Fruit fly (Drosophila melanogaster): Measurements from ENCODE around the gene CG43220.

The CG43220 gene

dm6 chr2L:17480943-17481580 is 5.3 kb upstream of the CG43220 start, which contains the start of the genes fws and Lamtor3 (continued):
- TF ChIP-seq CG10979 (tag; optimal IDR thresholded peaks at IDR 0.05) = peak; percentile 96
- peak; percentile 99 for TF ChIP-seq CG3847 (GFP tag; IDR thresholded peaks at IDR 0.05)
- peak; percentile 87 for TF ChIP-seq CG12104 (GFP tag; optimal IDR thresholded peaks at IDR 0.05)
- peak; percentile 73 for TF ChIP-seq gro (GFP tag; optimal IDR thresholded peaks at IDR 0.05)
- peak; percentile 93 for TF ChIP-seq CG18011 (GFP tag; optimal IDR thresholded peaks at IDR 0.05)
- peak in 1 of 2 experiments; percentile 38 for TF ChIP-seq tll (GFP tag; optimal IDR thresholded peaks at IDR 0.05)
- TF ChIP-seq prd (optimal IDR thresholded peaks at IDR 0.05) = no peak
- peak; percentile 100 for TF ChIP-seq prd (GFP tag; IDR thresholded peaks at IDR 0.05)
- peak; percentile 97 for TF ChIP-seq dimm (GFP tag; IDR thresholded peaks at IDR 0.05)
- peak; percentile 39 for TF ChIP-seq ERR (GFP tag; optimal IDR thresholded peaks at IDR 0.05)
- TF ChIP-seq CG10543 (GFP tag; optimal IDR thresholded peaks at IDR 0.05) = no peak
- peak; percentile 30 for TF ChIP-seq btn (GFP tag; optimal IDR thresholded peaks at IDR 0.05)
- peak; percentile 85 for TF ChIP-seq slp2 (GFP tag; optimal IDR thresholded peaks at IDR 0.05)
- peak; percentile 88 for TF ChIP-seq CG8281 (tag; optimal IDR thresholded peaks at IDR 0.05)
- no peak for TF ChIP-seq amos (GFP tag; IDR thresholded peaks at IDR 0.05; ENCODE audit: partially characterized antibody)
- TF ChIP-seq CG17361 (GFP tag; IDR thresholded peaks at IDR 0.05) = peak; percentile 98
- peak; percentile 92 for TF ChIP-seq CG3065 (GFP tag; optimal IDR thresholded peaks at IDR 0.05)
- TF ChIP-seq Sry-β (GFP tag; optimal IDR thresholded peaks at IDR 0.05) = peak; percentile 63
- no peak; the same call in 1 of the 2 replicates for TF ChIP-seq tna (GFP tag; IDR thresholded peaks at IDR 0.05; ENCODE audit: partially characterized antibody)
- TF ChIP-seq twi (tag; optimal IDR thresholded peaks at IDR 0.05) = peak; percentile 92
- TF ChIP-seq CG7839 (tag; optimal IDR thresholded peaks at IDR 0.05) = peak; percentile 99
- no peak for TF ChIP-seq grn (GFP tag; optimal IDR thresholded peaks at IDR 0.05)
- TF ChIP-seq Bteb2 (GFP tag; optimal IDR thresholded peaks at IDR 0.05) = peak; percentile 90
- peak; percentile 49 to 77 for TF ChIP-seq chif (GFP tag; optimal IDR thresholded peaks at IDR 0.05)
- TF ChIP-seq CTCF (GFP tag; optimal IDR thresholded peaks at IDR 0.05) = peak; percentile 64
- TF ChIP-seq hbn (GFP tag; IDR thresholded peaks at IDR 0.05; ENCODE audit: partially characterized antibody) = peak; percentile 27; the same call in 1 of the 2 replicates
- no peak for TF ChIP-seq h (optimal IDR thresholded peaks at IDR 0.05)
- TF ChIP-seq Trl (optimal IDR thresholded peaks at IDR 0.05) = no peak
- peak; percentile 77 for TF ChIP-seq Trl (GFP tag; optimal IDR thresholded peaks at IDR 0.05)
- peak; percentile 29 for TF ChIP-seq Kr (GFP tag; optimal IDR thresholded peaks at IDR 0.05)
- peak; percentile 81 for TF ChIP-seq nom (GFP tag; optimal IDR thresholded peaks at IDR 0.05)
- peak; percentile 98 for TF ChIP-seq klu (GFP tag; IDR thresholded peaks at IDR 0.05)
- TF ChIP-seq NC2β (GFP tag; optimal IDR thresholded peaks at IDR 0.05) = peak; percentile 74
- TF ChIP-seq fu2 (GFP tag; optimal IDR thresholded peaks at IDR 0.05) = peak; percentile 87
- TF ChIP-seq CG7745 (tag; optimal IDR thresholded peaks at IDR 0.05) = peak; percentile 52
- peak; percentile 69 for TF ChIP-seq wek (GFP tag; optimal IDR thresholded peaks at IDR 0.05)
- peak; percentile 99 for TF ChIP-seq CG4404 (GFP tag; IDR thresholded peaks at IDR 0.05)
- TF ChIP-seq CG1529 (GFP tag; optimal IDR thresholded peaks at IDR 0.05) = peak; percentile 97
- TF ChIP-seq fd64A (GFP tag; optimal IDR thresholded peaks at IDR 0.05) = peak; percentile 93
- peak; percentile 98 for TF ChIP-seq lbe (GFP tag; optimal IDR thresholded peaks at IDR 0.05)
- no peak for TF ChIP-seq Sin3A (optimal IDR thresholded peaks at IDR 0.05)
- peak; percentile 95 for TF ChIP-seq MTF-1 (GFP tag; optimal IDR thresholded peaks at IDR 0.05; ENCODE audit: borderline replicate concordance)
- peak; percentile 84 for TF ChIP-seq ash1 (GFP tag; optimal IDR thresholded peaks at IDR 0.05)
- peak in 1 of 2 experiments; percentile 95 for TF ChIP-seq Eip74EF (GFP tag; optimal IDR thresholded peaks at IDR 0.05)
- TF ChIP-seq CG16815 (GFP tag; optimal IDR thresholded peaks at IDR 0.05) = peak; percentile 98
- TF ChIP-seq CHES-1-like (GFP tag; optimal IDR thresholded peaks at IDR 0.05) = peak; percentile 84
- peak; percentile 95 for TF ChIP-seq CG14710 (tag; optimal IDR thresholded peaks at IDR 0.05)
- peak; percentile 97 for TF ChIP-seq CG9727 (GFP tag; optimal IDR thresholded peaks at IDR 0.05)
- peak; percentile 99 for TF ChIP-seq NfI (GFP tag; optimal IDR thresholded peaks at IDR 0.05)
- peak; percentile 91 for TF ChIP-seq trh (GFP tag; optimal IDR thresholded peaks at IDR 0.05)
